Fruit fly (Drosophila melanogaster) whole organism, embryonic: ENCODE measurements around the gene nbs.

Experiments
- B-H2 ChIP-seq: fragments of 200-800 bp; sonication (Bioruptor generic); optimal IDR thresholded peaks from 2 replicates; lab custom pipeline; 2018; ENCODE audit warnings: missing biosample characterization, mild to moderate bottlenecking, missing genetic modification characterization
- CG10267 ChIP-seq: fragments of 200-800 bp; sonication (Bioruptor generic); optimal IDR thresholded peaks from 2 replicates; lab custom pipeline; 2018; ENCODE audit warnings: missing biosample characterization, mild to moderate bottlenecking, missing genetic modification characterization, moderate library complexity
- CG15011 ChIP-seq: fragments of 200-800 bp; sonication (Bioruptor generic); optimal IDR thresholded peaks from 3 replicates; lab custom pipeline; 2018; ENCODE audit warnings: missing biosample characterization, mild to moderate bottlenecking, missing genetic modification characterization
- CG15514 ChIP-seq: fragments of 200-800 bp; sonication (Bioruptor generic); optimal IDR thresholded peaks from 3 replicates; lab custom pipeline; 2017; ENCODE audit warnings: missing biosample characterization, missing genetic modification characterization, mild to moderate bottlenecking, moderate library complexity, missing genetic modification reagents
- CG2116 ChIP-seq: fragments of 200-800 bp; sonication (Bioruptor generic); optimal IDR thresholded peaks from 3 replicates; lab custom pipeline; 2018; ENCODE audit warnings: missing biosample characterization, mild to moderate bottlenecking, missing genetic modification characterization
- CG2129 ChIP-seq: fragments of 200-800 bp; sonication (Bioruptor generic); IDR thresholded peaks from 2 replicates; pipeline ENCODE4 v1.3.6; 2022; ENCODE audit warnings: missing biosample characterization, missing genetic modification characterization; ENCODE audit not compliant: partially characterized antibody
- CG3407 ChIP-seq: fragments of 200-800 bp; sonication (Bioruptor generic); optimal IDR thresholded peaks from 2 replicates; lab custom pipeline; 2018; ENCODE audit warnings: missing biosample characterization, mild to moderate bottlenecking, missing genetic modification characterization
- CG34224 ChIP-seq: fragments of 200-800 bp; sonication (Bioruptor generic); IDR thresholded peaks from 3 replicates; pipeline ENCODE4 v1.3.6; 2022; ENCODE audit warnings: missing biosample characterization, missing genetic modification characterization; ENCODE audit not compliant: partially characterized antibody
- CG42726 ChIP-seq: fragments of 200-800 bp; sonication (Bioruptor generic); IDR thresholded peaks from 2 replicates; pipeline ENCODE4 v1.3.6; 2022; ENCODE audit warnings: missing biosample characterization, missing genetic modification characterization; ENCODE audit not compliant: partially characterized antibody
- CG4617 ChIP-seq: fragments of 200-800 bp; sonication (Bioruptor generic); optimal IDR thresholded peaks from 3 replicates; lab custom pipeline; 2016; ENCODE audit warnings: missing biosample characterization, missing genetic modification characterization, borderline replicate concordance
- CG6175 ChIP-seq: fragments of 200-800 bp; sonication (Bioruptor generic); IDR thresholded peaks from 3 replicates; pipeline ENCODE4 v1.3.6; 2022; ENCODE audit warnings: missing biosample characterization, missing genetic modification characterization
- CG6791 ChIP-seq: fragments of 200-800 bp; sonication (Bioruptor generic); IDR thresholded peaks from 3 replicates; pipeline ENCODE4 v1.3.6; 2022; ENCODE audit warnings: missing biosample characterization, missing genetic modification characterization; ENCODE audit not compliant: partially characterized antibody
- CG8089 ChIP-seq: fragments of 200-800 bp; sonication (Bioruptor generic); optimal IDR thresholded peaks from 3 replicates; lab custom pipeline; 2016; ENCODE audit warnings: missing biosample characterization, missing genetic modification characterization
- CTCF ChIP-seq: fragments of 200-800 bp; sonication (Bioruptor generic); optimal IDR thresholded peaks from 2 replicates; lab custom pipeline; 2017; ENCODE audit warnings: missing biosample characterization, mild to moderate bottlenecking, missing genetic modification characterization, moderate library complexity
- D ChIP-seq, 2 experiments: fragments of 200-800 bp in 1 of 2; fragments of >200 bp in 1 of 2; sonication (Bioruptor generic) in 1 of 2; optimal IDR thresholded peaks; 2 replicates in 1 of 2; 3 replicates in 1 of 2; lab custom pipeline; 2017; ENCODE audit warnings: mild to moderate bottlenecking in 1 of 2, missing biosample characterization in 1 of 2, missing genetic modification characterization in 1 of 2, missing genetic modification reagents in 1 of 2
- Dip3 ChIP-seq: fragments of 200-800 bp; sonication (Bioruptor generic); optimal IDR thresholded peaks from 3 replicates; lab custom pipeline; 2016; ENCODE audit warnings: missing biosample characterization, missing genetic modification characterization
- Doc3 ChIP-seq: fragments of 200-800 bp; sonication (Bioruptor generic); IDR thresholded peaks from 3 replicates; pipeline ENCODE4 v1.3.6; 2022; ENCODE audit warnings: missing biosample characterization, missing genetic modification characterization; ENCODE audit not compliant: partially characterized antibody
- HLH4C ChIP-seq: fragments of 200-800 bp; sonication (Bioruptor generic); IDR thresholded peaks from 3 replicates; pipeline ENCODE4 v1.3.6; 2022; ENCODE audit warnings: missing biosample characterization, missing genetic modification characterization; ENCODE audit not compliant: partially characterized antibody
- HLHmδ ChIP-seq: fragments of 200-800 bp; sonication (Bioruptor generic); optimal IDR thresholded peaks from 2 replicates; lab custom pipeline; 2018; ENCODE audit warnings: missing biosample characterization, mild to moderate bottlenecking, missing genetic modification characterization, moderate library complexity
- HmgZ ChIP-seq: fragments of 200-800 bp; sonication (Bioruptor generic); optimal IDR thresholded peaks from 2 replicates; lab custom pipeline; 2018; ENCODE audit warnings: missing biosample characterization, mild to moderate bottlenecking, missing genetic modification characterization
- MESR4 ChIP-seq: fragments of 200-800 bp; sonication (Bioruptor generic); optimal IDR thresholded peaks from 2 replicates; lab custom pipeline; 2018; ENCODE audit warnings: missing biosample characterization, mild to moderate bottlenecking, missing genetic modification characterization, moderate library complexity
- Nf-YA ChIP-seq: fragments of 200-800 bp; sonication (Bioruptor generic); IDR thresholded peaks from 2 replicates; pipeline ENCODE4 v1.3.6; 2022; ENCODE audit warnings: missing biosample characterization, missing genetic modification characterization
- NfI ChIP-seq: fragments of 200-800 bp; sonication (Bioruptor generic); optimal IDR thresholded peaks from 3 replicates; lab custom pipeline; 2018; ENCODE audit warnings: missing biosample characterization, mild to moderate bottlenecking, missing genetic modification characterization, moderate library complexity
- Opbp ChIP-seq: fragments of 200-800 bp; sonication (Bioruptor generic); IDR thresholded peaks from 3 replicates; pipeline ENCODE4 v1.3.6; 2022; ENCODE audit warnings: missing biosample characterization, missing genetic modification characterization; ENCODE audit not compliant: partially characterized antibody
- Scr ChIP-seq: fragments of 200-800 bp; sonication (Bioruptor generic); IDR thresholded peaks from 2 replicates; pipeline ENCODE4 v1.3.6; 2022; ENCODE audit warnings: missing biosample characterization, missing genetic modification characterization; ENCODE audit not compliant: partially characterized antibody
- Sin3A ChIP-seq: fragments of >200 bp; optimal IDR thresholded peaks from 2 replicates; lab custom pipeline; 2018
- Sry-δ ChIP-seq: fragments of 200-800 bp; sonication (Bioruptor generic); optimal IDR thresholded peaks from 2 replicates; lab custom pipeline; 2016; ENCODE audit warnings: missing biosample characterization, missing genetic modification characterization
- ac ChIP-seq: fragments of 200-800 bp; sonication (Bioruptor generic); optimal IDR thresholded peaks from 3 replicates; lab custom pipeline; 2017; ENCODE audit warnings: missing biosample characterization, mild to moderate bottlenecking, missing genetic modification characterization
- amos ChIP-seq: fragments of 200-800 bp; sonication (Bioruptor generic); IDR thresholded peaks from 2 replicates; pipeline ENCODE4 v1.3.6; 2022; ENCODE audit warnings: missing biosample characterization, missing genetic modification characterization; ENCODE audit not compliant: partially characterized antibody
- cg ChIP-seq: fragments of 200-800 bp; sonication (Bioruptor generic); optimal IDR thresholded peaks from 3 replicates; lab custom pipeline; 2019; ENCODE audit warnings: missing biosample characterization, mild to moderate bottlenecking, missing genetic modification characterization, moderate library complexity
- chif ChIP-seq, 2 experiments: fragments of 200-800 bp; sonication (Bioruptor generic); optimal IDR thresholded peaks; 3 replicates each; lab custom pipeline; 2016; ENCODE audit warnings: missing biosample characterization in 2 of 2, missing genetic modification characterization in 2 of 2
- croc ChIP-seq: fragments of 200-800 bp; sonication (Bioruptor generic); conservative IDR thresholded peaks from 3 replicates; pipeline ENCODE4 v1.3.6; 2022; ENCODE audit warnings: missing biosample characterization, missing genetic modification characterization
- dati ChIP-seq: fragments of 200-800 bp; sonication (Bioruptor generic); IDR thresholded peaks from 2 replicates; pipeline ENCODE4 v1.3.6; 2022; ENCODE audit warnings: missing biosample characterization, missing genetic modification characterization
- ewg ChIP-seq: fragments of 200-800 bp; sonication (Bioruptor generic); optimal IDR thresholded peaks from 3 replicates; lab custom pipeline; 2017; ENCODE audit warnings: mild to moderate bottlenecking, missing biosample characterization, missing genetic modification reagents, missing genetic modification characterization
- eyg ChIP-seq: fragments of 200-800 bp; sonication (Bioruptor generic); optimal IDR thresholded peaks from 3 replicates; lab custom pipeline; 2016; ENCODE audit warnings: missing biosample characterization, missing genetic modification characterization
- insv ChIP-seq, 2 experiments: fragments of 200-800 bp; sonication (Bioruptor generic); optimal IDR thresholded peaks; 3 replicates each; lab custom pipeline; 2016 to 2018; ENCODE audit warnings: missing biosample characterization in 2 of 2, missing genetic modification characterization in 2 of 2
- knrl ChIP-seq: fragments of 200-800 bp; sonication (Bioruptor generic); IDR thresholded peaks from 3 replicates; pipeline ENCODE4 v1.3.6; 2022; ENCODE audit warnings: missing biosample characterization, missing genetic modification characterization; ENCODE audit not compliant: partially characterized antibody
- mld ChIP-seq: fragments of 200-800 bp; sonication (Bioruptor generic); IDR thresholded peaks from 3 replicates; pipeline ENCODE4 v1.3.6; 2022; ENCODE audit warnings: missing biosample characterization, missing genetic modification characterization; ENCODE audit not compliant: partially characterized antibody
- onecut ChIP-seq: fragments of 200-800 bp; sonication (Bioruptor generic); IDR thresholded peaks from 2 replicates; pipeline ENCODE4 v1.3.6; 2022; ENCODE audit warnings: missing biosample characterization, missing genetic modification characterization
- pros ChIP-seq: fragments of 200-800 bp; sonication (Bioruptor generic); optimal IDR thresholded peaks from 3 replicates; lab custom pipeline; 2019; ENCODE audit warnings: missing biosample characterization, mild to moderate bottlenecking, missing genetic modification characterization, moderate library complexity
- repo ChIP-seq: fragments of 200-800 bp; sonication (Bioruptor generic); optimal IDR thresholded peaks from 2 replicates; lab custom pipeline; 2016; ENCODE audit warnings: missing biosample characterization, missing genetic modification characterization
- schlank ChIP-seq: fragments of 200-800 bp; sonication (Bioruptor generic); optimal IDR thresholded peaks from 2 replicates; lab custom pipeline; 2018; ENCODE audit warnings: missing biosample characterization, mild to moderate bottlenecking, missing genetic modification characterization
- stwl ChIP-seq: fragments of 200-800 bp; sonication (Bioruptor generic); optimal IDR thresholded peaks from 3 replicates; lab custom pipeline; 2018; ENCODE audit warnings: missing biosample characterization, mild to moderate bottlenecking, missing genetic modification characterization, moderate library complexity
- tin ChIP-seq: fragments of 200-800 bp; sonication (Bioruptor generic); optimal IDR thresholded peaks from 3 replicates; lab custom pipeline; 2016; ENCODE audit warnings: missing biosample characterization, missing genetic modification characterization
- trem ChIP-seq: fragments of 200-800 bp; optimal IDR thresholded peaks from 3 replicates; lab custom pipeline; 2019; ENCODE audit warnings: missing biosample characterization, mild to moderate bottlenecking, missing genetic modification characterization, moderate library complexity
- ttk ChIP-seq: fragments of 200-800 bp; sonication (Bioruptor generic); IDR thresholded peaks from 2 replicates; pipeline ENCODE4 v2.1.2; 2022; ENCODE audit warnings: missing biosample characterization, missing genetic modification characterization
- vnd ChIP-seq: fragments of 200-800 bp; sonication (Bioruptor generic); IDR thresholded peaks from 3 replicates; pipeline ENCODE4 v1.3.6; 2022; ENCODE audit warnings: missing biosample characterization, missing genetic modification characterization; ENCODE audit not compliant: partially characterized antibody
- zen ChIP-seq: fragments of 200-800 bp; sonication (Bioruptor generic); optimal IDR thresholded peaks from 3 replicates; lab custom pipeline; 2018; ENCODE audit warnings: missing biosample characterization, mild to moderate bottlenecking, missing genetic modification characterization, moderate library complexity
- zen2 ChIP-seq: fragments of 200-800 bp; sonication (Bioruptor generic); IDR thresholded peaks from 3 replicates; pipeline ENCODE4 v1.3.6; 2022; ENCODE audit warnings: missing biosample characterization, missing genetic modification characterization; ENCODE audit not compliant: partially characterized antibody

The nbs gene

dm6 chr3L:9704162-9704748 lies 18.7 kb downstream of the nbs start, which contains the start of gene CG16711 (continued):
- peak; percentile 93 for TF ChIP-seq mld
- TF ChIP-seq CG2129 (GFP tag; lab: Robert Waterston, UW): peak; percentile 65
- peak; percentile 94 for TF ChIP-seq CG6791 (GFP tag; lab: Robert Waterston, UW)
- peak; percentile 92 for TF ChIP-seq CG2116 (GFP tag; lab: Kevin White, UChicago)
- peak; percentile 40 for TF ChIP-seq CG10267 (tag; lab: Kevin White, UChicago)
- TF ChIP-seq stwl (tag; lab: Kevin White, UChicago): peak; percentile 67
- TF ChIP-seq MESR4 (GFP tag; lab: Kevin White, UChicago): peak; percentile 96
- peak; percentile 94 for TF ChIP-seq CG42726 (GFP tag; lab: Robert Waterston, UW)
- peak; percentile 58 for TF ChIP-seq cg (GFP tag; lab: Kevin White, UChicago)
- TF ChIP-seq CG4617 (GFP tag; lab: Kevin White, UChicago): peak; percentile 63
- TF ChIP-seq knrl (GFP tag; lab: Robert Waterston, UW): peak; percentile 90
- no peak for TF ChIP-seq Dip3 (GFP tag; lab: Kevin White, UChicago)
- TF ChIP-seq vnd (GFP tag; lab: Robert Waterston, UW): peak; percentile 93
- peak; percentile 95 for TF ChIP-seq onecut (GFP tag; lab: Robert Waterston, UW)
- TF ChIP-seq zen2: peak; percentile 94
- TF ChIP-seq repo (GFP tag; lab: Kevin White, UChicago): no peak
- TF ChIP-seq amos (GFP tag; lab: Robert Waterston, UW): peak; percentile 95; the same call in 1 of the 2 replicates
- no peak for TF ChIP-seq ac (GFP tag; lab: Kevin White, UChicago)
- TF ChIP-seq Doc3: peak; percentile 89
- peak; percentile 96 for TF ChIP-seq CG34224 (GFP tag; lab: Robert Waterston, UW)
- TF ChIP-seq trem (tag; lab: Kevin White, UChicago): peak; percentile 14
- TF ChIP-seq HmgZ (tag; lab: Kevin White, UChicago): peak; percentile 24
- TF ChIP-seq Sin3A (lab: Kevin White, UChicago): peak; percentile 9
- no peak for TF ChIP-seq CG8089 (GFP tag; lab: Kevin White, UChicago)
- TF ChIP-seq Scr: peak; percentile 92
- peak; percentile 45 for TF ChIP-seq CG15514 (GFP tag; lab: Kevin White, UChicago)
- TF ChIP-seq HLH4C (GFP tag; lab: Robert Waterston, UW): peak; percentile 96
- peak; percentile 76 for TF ChIP-seq Sry-δ (GFP tag; lab: Kevin White, UChicago)
- 0 out of 2 replicates have a peak, but pooled peaks have one; percentile 6 for TF ChIP-seq Nf-YA
- peak; percentile 62 to 91 for TF ChIP-seq insv (GFP tag; optimal IDR thresholded peaks at IDR 0.05; lab: Kevin White, UChicago)
- peak; percentile 95 for TF ChIP-seq Opbp (GFP tag; lab: Robert Waterston, UW)
- TF ChIP-seq zen (tag; lab: Kevin White, UChicago): peak; percentile 21

dm6 chr3L:9703495-9703894 lies 19.5 kb downstream of the nbs start, which contains the start of gene CG6761:
CG6761 (minus strand) TSS chr3L:9703595.
- TF ChIP-seq dati (GFP tag; lab: Robert Waterston, UW): no peak
- no peak for TF ChIP-seq CG6175 (GFP tag; lab: Robert Waterston, UW)
- no peak for TF ChIP-seq schlank (tag; lab: Kevin White, UChicago)
- TF ChIP-seq CG15011: no peak
- no peak for TF ChIP-seq pros (GFP tag; lab: Kevin White, UChicago)
- TF ChIP-seq stwl (tag; lab: Kevin White, UChicago): no peak
- no peak for TF ChIP-seq NfI
- TF ChIP-seq B-H2 (GFP tag; lab: Kevin White, UChicago): no peak
- no peak for TF ChIP-seq ewg (GFP tag; lab: Kevin White, UChicago)
- TF ChIP-seq chif (GFP tag; optimal IDR thresholded peaks at IDR 0.05; lab: Kevin White, UChicago): no peak
- no peak for TF ChIP-seq D (optimal IDR thresholded peaks at IDR 0.05; lab: Kevin White, UChicago)
- TF ChIP-seq D (GFP tag; optimal IDR thresholded peaks at IDR 0.05; lab: Kevin White, UChicago): no peak
- no peak for TF ChIP-seq tin
- no peak for TF ChIP-seq CTCF (GFP tag; lab: Kevin White, UChicago)
- no peak for TF ChIP-seq croc (GFP tag; lab: Robert Waterston, UW)
- no peak for TF ChIP-seq CG3407
- TF ChIP-seq HLHmδ: no peak
- TF ChIP-seq eyg (GFP tag; lab: Kevin White, UChicago): no peak
- no peak for TF ChIP-seq ttk (GFP tag; lab: Robert Waterston, UW)
